Fruit fly (Drosophila melanogaster): ENCODE results near the gene CG6985.

Gene CG6985

DNA sequence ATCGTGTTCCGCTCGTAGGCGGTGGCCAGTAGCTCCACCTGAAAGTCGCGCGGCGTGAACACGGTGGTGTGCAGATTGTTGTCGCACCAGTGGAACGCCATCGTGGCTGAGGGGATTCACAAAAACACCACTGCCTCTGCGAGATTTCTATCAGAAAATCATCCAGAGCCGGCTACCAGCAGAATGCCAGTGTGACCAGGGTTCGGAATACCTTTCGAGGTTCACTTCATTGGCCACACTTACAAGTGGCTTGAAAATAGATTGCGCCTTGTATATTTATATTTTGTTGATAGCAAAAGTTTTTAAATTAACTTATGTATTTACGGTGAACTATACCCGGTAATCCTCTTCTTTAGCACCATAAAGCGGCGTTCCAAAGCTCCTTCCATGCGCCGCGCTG is at the start of gene CG6985, which contains the start of gene Dcr-1:
Gene CG6985, plus strand, starts transcription at position 221 of the 400 bp plus-strand sequence.
Gene Dcr-1, minus strand, starts transcription at position 162 of the 400 bp plus-strand sequence.
- no peak for TF ChIP-seq noc (tag; optimal IDR thresholded peaks at IDR 0.05)

DNA sequence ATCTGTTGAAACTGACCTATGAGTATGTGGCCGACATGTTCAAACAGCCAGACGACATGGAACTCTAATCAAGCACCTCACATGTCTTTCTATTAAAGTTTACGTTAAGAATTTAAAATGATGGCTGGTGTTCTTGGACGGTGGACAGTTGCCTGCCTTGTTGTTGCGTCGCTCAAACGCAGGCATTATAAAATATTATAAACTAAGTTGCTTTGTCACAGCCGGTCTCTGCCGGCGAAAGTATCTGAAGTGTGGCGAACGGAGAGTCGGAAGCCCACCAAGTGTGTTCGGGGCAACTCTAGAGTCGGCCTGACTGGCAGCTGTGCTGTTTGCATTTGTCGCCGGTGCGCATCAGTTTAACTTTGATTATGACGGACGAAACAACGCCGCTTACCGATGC is 46.3 kb upstream of the CG6985 start, which contains the start of gene cd:
Gene cd, plus strand, starts transcription at position 301 of the 400 bp plus-strand sequence.
- no peak for TF ChIP-seq noc (tag; optimal IDR thresholded peaks at IDR 0.05)

DNA sequence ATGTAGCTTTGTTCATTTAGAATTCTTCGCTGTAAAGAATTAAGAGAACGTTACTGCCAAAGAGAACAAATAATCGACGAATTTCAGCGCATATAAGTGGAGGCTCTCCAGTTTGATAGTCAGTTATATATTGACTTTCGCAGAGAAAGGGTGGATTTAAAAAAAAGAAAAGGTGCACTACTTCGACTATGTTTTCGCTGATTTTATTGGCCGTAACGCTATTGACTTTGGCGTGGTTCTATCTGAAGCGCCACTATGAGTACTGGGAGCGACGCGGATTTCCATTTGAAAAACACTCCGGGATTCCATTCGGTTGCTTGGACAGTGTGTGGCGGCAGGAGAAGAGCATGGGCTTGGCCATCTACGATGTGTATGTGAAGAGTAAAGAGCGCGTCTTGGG is 42.7 kb upstream of the CG6985 start, which contains the start of gene Cyp6d4:
Gene Cyp6d4, plus strand, starts transcription at position 112 of the 400 bp plus-strand sequence.
- TF ChIP-seq noc (tag; optimal IDR thresholded peaks at IDR 0.05), result no peak

DNA sequence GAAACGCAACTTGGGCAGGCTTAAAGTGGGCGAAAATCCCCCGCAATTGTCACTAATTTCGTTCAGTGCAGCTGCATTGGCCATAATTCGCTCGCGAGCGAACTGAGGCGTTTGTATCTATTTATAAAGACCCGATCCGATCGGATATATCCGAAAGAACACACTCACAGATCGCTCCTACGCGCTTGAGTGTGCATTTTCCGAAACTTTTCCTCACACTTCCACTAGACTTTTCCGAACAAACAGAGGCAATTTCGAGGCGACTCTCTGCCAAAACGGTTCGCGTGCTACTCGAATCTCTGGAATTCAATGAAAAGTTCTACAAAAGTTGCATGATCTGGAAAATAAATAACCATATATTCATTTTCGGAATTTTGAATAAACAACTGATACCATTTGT is 39.2 kb upstream of the CG6985 start, which contains the start of the genes CG6972 and CCAP:
Gene CG6972, plus strand, starts transcription at position 215 of the 400 bp plus-strand sequence.
Gene CCAP, minus strand, starts transcription at position 292 of the 400 bp plus-strand sequence.
- no peak for TF ChIP-seq noc (tag; optimal IDR thresholded peaks at IDR 0.05)

DNA sequence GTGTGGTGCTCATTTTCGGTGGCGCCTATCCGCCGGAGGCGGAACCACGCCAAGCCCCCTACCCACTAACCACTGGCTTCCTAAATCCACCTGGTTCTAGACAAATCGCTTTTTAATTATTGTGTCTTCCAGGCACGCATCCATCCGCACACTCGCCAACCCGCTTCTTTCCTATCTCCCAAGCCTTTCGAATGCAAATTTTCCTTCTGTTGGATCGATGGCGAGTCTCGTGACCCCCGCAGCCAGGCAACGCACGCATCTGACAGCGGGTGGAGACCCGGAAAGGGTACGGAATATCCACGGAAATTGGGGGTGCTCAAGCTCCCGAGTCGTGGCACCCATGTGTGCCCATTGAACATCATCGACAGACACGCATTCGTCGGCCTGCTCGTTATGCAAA is 33.8 kb upstream of the CG6985 start, which contains the start of gene CG13842:
Gene CG13842, minus strand, starts transcription at position 101 of the 400 bp plus-strand sequence.
- no peak for TF ChIP-seq noc (tag; optimal IDR thresholded peaks at IDR 0.05)

DNA sequence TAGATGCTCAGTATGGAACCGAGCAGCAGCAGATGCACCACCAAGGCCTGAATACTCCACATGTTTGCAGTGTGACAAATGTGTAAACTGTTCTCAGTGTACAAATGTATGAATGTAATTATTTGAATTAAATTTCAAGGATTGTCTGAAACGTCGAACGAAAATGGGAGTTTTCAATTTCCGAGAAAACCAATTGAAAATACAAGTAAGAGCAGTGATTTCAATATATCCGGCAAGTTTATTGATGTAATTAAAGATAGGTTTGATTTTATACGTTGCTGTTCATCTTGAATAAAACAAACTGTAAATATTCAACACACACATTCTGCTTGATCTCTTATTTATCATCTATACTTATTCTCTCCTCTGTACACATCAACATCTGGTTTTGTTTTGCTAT is 30.3 kb upstream of the CG6985 start, which contains the start of gene CG4907:
Gene CG4907, minus strand, starts transcription at position 101 of the 400 bp plus-strand sequence.
- TF ChIP-seq noc (tag; optimal IDR thresholded peaks at IDR 0.05), result no peak

dm6 chr3R:22717863-22718262 is 23.1 kb upstream of the CG6985 start:
- no peak for TF ChIP-seq noc (tag; optimal IDR thresholded peaks at IDR 0.05)

DNA sequence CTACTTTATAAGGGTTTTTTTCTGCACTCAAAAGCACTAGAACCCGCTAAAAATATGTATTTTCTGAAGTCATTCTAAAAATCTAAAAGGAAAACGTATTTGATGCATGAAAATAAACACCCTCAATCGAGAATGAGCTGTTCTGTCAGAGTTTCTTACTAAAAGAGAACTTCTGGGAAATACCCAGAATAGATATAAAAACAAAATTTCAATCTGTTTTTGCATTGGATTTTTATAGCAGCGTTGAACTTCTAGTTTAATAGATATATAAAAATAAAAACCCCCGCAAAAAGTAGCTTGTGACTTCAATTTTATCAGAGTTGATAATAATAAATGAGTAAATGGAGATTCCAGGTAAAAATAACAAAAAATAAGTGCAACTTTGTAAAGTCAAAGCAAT is 22.5 kb upstream of the CG6985 start:
- no peak for TF ChIP-seq noc (tag; optimal IDR thresholded peaks at IDR 0.05)

dm6 chr3R:22718937-22719606 is 21.9 kb upstream of the CG6985 start:
- TF ChIP-seq noc (tag; optimal IDR thresholded peaks at IDR 0.05), result no peak

DNA sequence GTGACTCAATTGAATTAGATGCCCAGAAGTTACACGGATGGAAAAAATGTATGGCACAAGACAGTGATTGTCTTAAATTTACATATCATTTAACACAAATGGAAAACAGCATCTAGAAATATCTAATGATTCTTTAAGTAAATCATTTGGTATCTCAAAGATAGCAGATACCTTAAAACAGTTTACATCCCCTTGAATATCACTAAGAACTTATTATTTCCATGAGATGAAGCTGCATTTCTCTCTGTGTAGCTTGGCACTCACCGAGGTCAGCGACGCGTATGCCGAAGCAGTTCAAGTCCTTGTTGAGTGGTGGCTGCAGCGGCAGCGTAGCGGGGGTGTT is 21.4 kb upstream of the CG6985 start:
- no peak for TF ChIP-seq noc (tag; optimal IDR thresholded peaks at IDR 0.05)

- no peak for TF ChIP-seq noc (tag; optimal IDR thresholded peaks at IDR 0.05)
These were observed 20.1 kb upstream of the CG6985 start, which contains the start of gene wge for dm6 chr3R:22720808-22721306. Gene wge, minus strand, starts transcription at chr3R:22721150.

DNA sequence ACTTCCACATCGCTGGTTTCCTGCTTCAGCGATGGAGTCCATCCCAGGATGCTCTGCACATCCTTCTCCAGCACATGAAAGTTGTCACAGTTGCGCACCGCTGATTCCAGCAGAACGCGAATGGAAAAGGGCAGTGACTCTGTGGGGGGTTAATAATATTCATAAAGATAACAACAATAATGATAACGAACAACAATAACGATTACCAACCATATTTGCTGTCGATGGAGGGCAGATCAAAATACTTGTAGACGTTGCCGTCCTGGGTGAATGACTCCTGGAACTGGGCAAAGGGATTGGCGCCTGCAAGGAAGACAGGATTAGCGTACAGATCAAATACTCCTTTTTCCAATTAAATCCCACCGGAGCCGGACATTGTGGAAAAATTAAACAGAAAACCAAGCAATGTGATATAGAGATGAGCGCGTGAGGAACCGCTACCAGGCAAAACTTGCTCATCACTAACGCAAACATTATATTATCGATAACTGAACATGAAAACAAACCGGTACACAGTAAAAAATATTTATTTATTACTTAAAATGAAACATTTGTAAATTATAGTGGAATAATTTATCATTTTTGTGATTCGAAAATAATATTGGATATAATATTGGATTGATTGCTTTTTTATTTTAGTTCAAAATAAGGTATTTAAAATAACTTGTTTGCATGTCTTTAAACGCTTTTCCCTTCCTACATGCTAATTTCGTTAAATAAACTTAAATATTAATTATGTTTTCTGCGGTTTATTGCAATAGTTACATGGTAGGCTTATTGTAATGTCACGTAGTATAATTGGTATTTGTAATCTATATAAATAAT is 16.6 kb upstream of the CG6985 start, which contains the start of gene Irp-1A:
Gene Irp-1A, minus strand, starts transcription at position 439 of the 825 bp plus-strand sequence.
- peak; percentile 58 for TF ChIP-seq noc (tag; optimal IDR thresholded peaks at IDR 0.05)

DNA sequence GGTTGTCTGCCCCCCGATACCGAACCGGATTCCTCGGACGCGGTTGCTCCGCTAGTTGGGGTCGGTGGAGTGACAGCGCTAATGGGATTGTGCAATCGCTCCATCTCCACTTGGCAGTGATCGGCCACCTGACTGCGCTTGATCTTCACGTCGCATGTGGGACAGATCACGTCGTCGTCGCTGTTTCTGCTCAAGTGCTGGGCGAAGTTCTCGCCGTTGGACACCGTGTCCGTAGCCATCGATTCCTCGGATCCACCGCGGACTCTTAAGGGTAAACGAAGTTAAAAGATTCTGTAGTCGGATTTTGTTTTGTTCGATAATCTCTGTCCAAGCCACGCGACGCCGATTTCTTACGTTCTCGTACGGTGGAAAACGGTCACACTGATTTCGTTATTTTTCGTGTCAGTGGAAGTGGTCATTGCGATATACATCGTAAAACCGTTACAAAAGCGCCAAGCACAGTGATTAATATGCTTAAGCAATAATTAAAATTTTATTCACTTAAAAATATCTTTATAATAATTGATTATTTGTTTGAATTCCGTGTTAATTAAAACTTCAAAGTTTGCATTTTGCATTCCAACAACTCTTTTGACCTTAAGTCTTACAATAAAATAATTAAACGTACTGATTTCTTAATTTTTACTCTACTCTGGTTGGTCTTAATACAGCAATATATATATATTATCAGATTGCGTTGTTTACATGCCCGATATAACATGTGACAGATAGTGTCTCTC is 14.7 kb upstream of the CG6985 start, which contains the start of gene RNF220:
Gene RNF220, minus strand, starts transcription at position 384 of the 740 bp plus-strand sequence.
- TF ChIP-seq noc (tag; optimal IDR thresholded peaks at IDR 0.05), result no peak

DNA sequence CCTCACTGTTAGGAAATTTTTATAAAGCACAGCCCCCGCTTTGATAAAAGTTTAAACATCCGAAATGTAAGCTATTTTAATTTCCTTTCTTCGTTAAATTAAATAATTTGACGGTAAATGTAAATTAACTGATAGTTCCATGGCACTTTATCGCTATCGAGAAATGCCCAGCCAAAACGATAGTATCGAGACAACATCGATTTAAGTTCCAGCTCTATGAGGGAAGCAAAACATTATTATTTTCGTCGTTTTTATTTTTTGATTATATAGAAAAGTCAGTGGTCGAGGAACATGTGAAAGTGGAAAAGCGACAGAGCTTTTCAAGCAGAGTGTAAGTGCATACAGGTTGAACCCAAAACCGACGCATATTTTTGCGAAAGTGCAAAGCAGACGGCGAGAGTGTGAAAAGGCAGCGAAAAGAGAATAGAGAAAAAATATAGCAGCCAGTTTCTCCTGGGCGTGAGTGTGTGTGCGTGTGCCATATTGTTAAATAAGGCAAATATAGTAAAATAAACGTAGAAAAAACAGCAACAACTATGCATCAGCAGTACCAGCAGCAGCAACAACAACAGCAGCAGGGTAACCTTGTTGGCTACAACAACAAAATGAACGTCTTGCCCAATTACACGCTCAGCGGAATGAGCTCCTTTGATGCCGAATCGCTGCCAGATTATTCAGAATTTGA is 14.0 kb upstream of the CG6985 start, which contains the start of gene CG45049:
Gene CG45049, plus strand, starts transcription at position 197 of the 685 bp plus-strand sequence.
- TF ChIP-seq noc (tag; optimal IDR thresholded peaks at IDR 0.05), result no peak

DNA sequence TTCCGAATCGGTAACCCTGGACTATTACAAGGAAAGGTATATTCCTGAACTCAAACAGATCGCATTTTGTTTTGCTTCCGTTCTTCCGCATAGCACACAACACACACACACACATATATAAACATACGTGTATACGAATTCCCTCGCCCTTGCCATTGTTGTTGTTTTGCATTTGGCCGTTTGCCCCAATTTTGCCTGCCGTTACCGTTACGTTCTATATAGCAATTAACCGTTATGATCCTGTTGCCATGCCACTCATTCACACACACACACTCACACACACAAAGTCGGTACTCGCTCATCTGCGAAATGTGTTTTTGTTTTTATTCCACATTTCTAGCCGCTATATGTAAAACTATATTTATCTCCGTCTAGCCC is 13.5 kb upstream of the CG6985 start:
- no peak for TF ChIP-seq noc (tag; optimal IDR thresholded peaks at IDR 0.05)
